Fruit fly (Drosophila melanogaster): ENCODE measurements around the gene x16.
A peak's percentile ranks its signal among the peaks of the same experiment; 100 is the strongest.

Gene x16

dm6 chr2L:6918517-6919202, 1.4 kb downstream of the x16 start, which contains the start of gene nop5 (continued):
- TF ChIP-seq NFAT (GFP tag; IDR thresholded peaks at IDR 0.05): 0 out of 2 replicates have a peak, but pooled peaks have one; percentile 30
- no peak for TF ChIP-seq Aef1 (GFP tag; IDR thresholded peaks at IDR 0.05)
- TF ChIP-seq CG1024 (GFP tag; IDR thresholded peaks at IDR 0.05): no peak
- TF ChIP-seq CG3838 (GFP tag; optimal IDR thresholded peaks at IDR 0.05): no peak
- peak; percentile 65 for TF ChIP-seq CG15601 (tag; optimal IDR thresholded peaks at IDR 0.05)
- 0 out of 2 replicates have a peak, but pooled peaks have one; percentile 22 for TF ChIP-seq CG32532 (GFP tag; IDR thresholded peaks at IDR 0.05)
- TF ChIP-seq CG42726 (GFP tag; IDR thresholded peaks at IDR 0.05; ENCODE audit: partially characterized antibody): no peak
- TF ChIP-seq vnd (GFP tag; IDR thresholded peaks at IDR 0.05; ENCODE audit: partially characterized antibody): no peak
- no peak for TF ChIP-seq sisA (GFP tag; IDR thresholded peaks at IDR 0.05)
- no peak for TF ChIP-seq rib (GFP tag; IDR thresholded peaks at IDR 0.05)
- peak in 1 of 2 experiments; percentile 67 for TF ChIP-seq Eip74EF (GFP tag; optimal IDR thresholded peaks at IDR 0.05)
- peak; percentile 34 for TF ChIP-seq CG4820 (GFP tag; optimal IDR thresholded peaks at IDR 0.05)
- peak; percentile 73 for TF ChIP-seq CG10209 (GFP tag; optimal IDR thresholded peaks at IDR 0.05)
- no peak for TF ChIP-seq usp (GFP tag; optimal IDR thresholded peaks at IDR 0.05)
- no peak for TF ChIP-seq cad (GFP tag; optimal IDR thresholded peaks at IDR 0.05)
- peak; percentile 33 for TF ChIP-seq CG34376 (GFP tag; optimal IDR thresholded peaks at IDR 0.05)
- peak; percentile 38 for TF ChIP-seq CG1529 (GFP tag; optimal IDR thresholded peaks at IDR 0.05)
- no peak for TF ChIP-seq ranshi (GFP tag; IDR thresholded peaks at IDR 0.05)
- peak; percentile 72 for TF ChIP-seq nerfin-1 (tag; optimal IDR thresholded peaks at IDR 0.05)
- peak; percentile 56 for TF ChIP-seq Hand (GFP tag; optimal IDR thresholded peaks at IDR 0.05)
- TF ChIP-seq CG13123 (GFP tag; optimal IDR thresholded peaks at IDR 0.05): peak; percentile 18
- no peak for TF ChIP-seq ab (GFP tag; optimal IDR thresholded peaks at IDR 0.05)
- peak; percentile 55; the same call in 1 of the 3 replicates for TF ChIP-seq CG34422 (GFP tag; IDR thresholded peaks at IDR 0.05)
- no peak for TF ChIP-seq HLH3B (GFP tag; IDR thresholded peaks at IDR 0.05)
- TF ChIP-seq twi (tag; optimal IDR thresholded peaks at IDR 0.05): peak; percentile 24
- TF ChIP-seq zen2 (GFP tag; IDR thresholded peaks at IDR 0.05; ENCODE audit: partially characterized antibody): no peak
- peak; percentile 10 for TF ChIP-seq Dp (GFP tag; optimal IDR thresholded peaks at IDR 0.05)
- peak; percentile 4 for TF ChIP-seq Deaf1 (tag; optimal IDR thresholded peaks at IDR 0.05)
- TF ChIP-seq Sox100B (GFP tag; optimal IDR thresholded peaks at IDR 0.05): no peak
- peak; percentile 35 for TF ChIP-seq CG2120 (GFP tag; optimal IDR thresholded peaks at IDR 0.05)
- peak; percentile 53 for TF ChIP-seq ind (GFP tag; optimal IDR thresholded peaks at IDR 0.05)
- TF ChIP-seq CG10147 (GFP tag; optimal IDR thresholded peaks at IDR 0.05): peak; percentile 80
- TF ChIP-seq cg (GFP tag; optimal IDR thresholded peaks at IDR 0.05): peak; percentile 24
- TF ChIP-seq Spps (tag; optimal IDR thresholded peaks at IDR 0.05): no peak
- TF ChIP-seq hth (optimal IDR thresholded peaks at IDR 0.05): no peak
- TF ChIP-seq sens-2 (GFP tag; IDR thresholded peaks at IDR 0.05): no peak
- no peak for TF ChIP-seq CG10321 (GFP tag; IDR thresholded peaks at IDR 0.05)
- TF ChIP-seq gsb (GFP tag; IDR thresholded peaks at IDR 0.05): no peak
- peak; percentile 63 for TF ChIP-seq Nf-YB (GFP tag; optimal IDR thresholded peaks at IDR 0.05)
- TF ChIP-seq CG33213 (GFP tag; optimal IDR thresholded peaks at IDR 0.05): no peak
- TF ChIP-seq yki (optimal IDR thresholded peaks at IDR 0.05): no peak
- TF ChIP-seq CG31441 (GFP tag; IDR thresholded peaks at IDR 0.05): peak; percentile 12; the same call in 1 of the 2 replicates
- TF ChIP-seq jumu (GFP tag; optimal IDR thresholded peaks at IDR 0.05): no peak
- peak in 1 of 2 experiments; percentile 63 for TF ChIP-seq insv (GFP tag; optimal IDR thresholded peaks at IDR 0.05)
- no peak for TF ChIP-seq CG16813 (GFP tag; IDR thresholded peaks at IDR 0.05; ENCODE audit: partially characterized antibody)
- 0 out of 2 replicates have a peak, but pooled peaks have one; percentile 8 for TF ChIP-seq al (GFP tag; IDR thresholded peaks at IDR 0.05)
- no peak for TF ChIP-seq Asciz (GFP tag; optimal IDR thresholded peaks at IDR 0.05)
- peak; percentile 36 for TF ChIP-seq kay (GFP tag; optimal IDR thresholded peaks at IDR 0.05)
- TF ChIP-seq lov (optimal IDR thresholded peaks at IDR 0.05): no peak
- TF ChIP-seq lov (GFP tag; IDR thresholded peaks at IDR 0.05): no peak
- TF ChIP-seq CG11696 (GFP tag; IDR thresholded peaks at IDR 0.05): no peak

All from whole organism, embryonic.